Fruit fly (Drosophila melanogaster): ENCODE data around the gene Fic.

The Fic gene

DNA sequence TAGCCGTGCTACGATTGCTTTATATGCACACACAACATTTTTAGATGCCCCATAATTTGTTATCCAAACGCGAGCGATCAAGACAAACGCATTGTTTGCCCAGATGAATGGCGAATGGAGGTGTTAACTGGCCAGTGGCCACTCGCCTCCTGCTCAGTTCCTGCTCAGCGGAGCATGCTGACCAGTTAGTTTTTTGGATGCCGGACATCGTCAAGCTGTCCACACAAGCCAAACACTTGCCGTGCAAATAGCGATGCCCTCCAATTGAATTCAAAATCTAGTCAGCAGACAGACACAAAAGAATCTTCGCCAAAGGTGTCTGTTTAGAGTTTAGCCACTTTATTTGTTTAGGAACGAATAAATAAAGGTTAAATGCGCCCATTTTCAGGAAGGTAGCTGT is 38.1 kb downstream of the Fic start:
- TF ChIP-seq fkh (GFP tag; optimal IDR thresholded peaks at IDR 0.05) (peak; percentile 79), cyc (GFP tag; optimal IDR thresholded peaks at IDR 0.05) (no peak), Ets21C (GFP tag; optimal IDR thresholded peaks at IDR 0.05) (no peak), spab (GFP tag; optimal IDR thresholded peaks at IDR 0.05) (no peak), Lpt (GFP tag; optimal IDR thresholded peaks at IDR 0.05) (no peak), CG1621 (tag; optimal IDR thresholded peaks at IDR 0.05) (no peak), CG4318 (GFP tag; optimal IDR thresholded peaks at IDR 0.05) (no peak), topi (GFP tag; optimal IDR thresholded peaks at IDR 0.05) (no peak), Hr39 (GFP tag; optimal IDR thresholded peaks at IDR 0.05) (no peak)

- TF ChIP-seq CG8319 (GFP tag; optimal IDR thresholded peaks at IDR 0.05) (no peak), Hr39 (GFP tag; optimal IDR thresholded peaks at IDR 0.05) (no peak), OdsH (GFP tag; optimal IDR thresholded peaks at IDR 0.05) (no peak), Lpt (GFP tag; optimal IDR thresholded peaks at IDR 0.05) (no peak), CG7368 (GFP tag; optimal IDR thresholded peaks at IDR 0.05) (no peak), pdm3 (GFP tag; optimal IDR thresholded peaks at IDR 0.05) (no peak), lz (GFP tag; optimal IDR thresholded peaks at IDR 0.05) (no peak), CG31627 (GFP tag; optimal IDR thresholded peaks at IDR 0.05) (no peak), esn (GFP tag; optimal IDR thresholded peaks at IDR 0.05) (no peak), fd85E (GFP tag; optimal IDR thresholded peaks at IDR 0.05) (no peak), CG1621 (tag; optimal IDR thresholded peaks at IDR 0.05) (peak; percentile 31), Eip75B (GFP tag; optimal IDR thresholded peaks at IDR 0.05) (no peak), CG11294 (GFP tag; IDR thresholded peaks at IDR 0.05) (0 out of 2 replicates have a peak, but pooled peaks have one; percentile 1), Hr38 (GFP tag; optimal IDR thresholded peaks at IDR 0.05) (no peak), CG10669 (GFP tag; optimal IDR thresholded peaks at IDR 0.05) (no peak), Ets96B (tag; optimal IDR thresholded peaks at IDR 0.05) (no peak), CG8632 (GFP tag; optimal IDR thresholded peaks at IDR 0.05) (no peak), achi (GFP tag; optimal IDR thresholded peaks at IDR 0.05) (no peak), svp (GFP tag) (peak; percentile 96), CG6276 (GFP tag; optimal IDR thresholded peaks at IDR 0.05) (no peak), eg (GFP tag; IDR thresholded peaks at IDR 0.05) (0 out of 3 replicates have a peak, but pooled peaks have one; percentile 9), Smox (GFP tag; optimal IDR thresholded peaks at IDR 0.05) (no peak), CG6808 (GFP tag; optimal IDR thresholded peaks at IDR 0.05) (no peak), acj6 (GFP tag; optimal IDR thresholded peaks at IDR 0.05) (no peak), dac (GFP tag; optimal IDR thresholded peaks at IDR 0.05) (no peak), Gug (GFP tag; IDR thresholded peaks at IDR 0.05) (no peak), CG3919 (GFP tag; optimal IDR thresholded peaks at IDR 0.05) (no peak), ss (GFP tag; optimal IDR thresholded peaks at IDR 0.05) (peak in 1 of 2 experiments; percentile 27), Hr4 (GFP tag; optimal IDR thresholded peaks at IDR 0.05) (no peak), salr (GFP tag; optimal IDR thresholded peaks at IDR 0.05) (no peak), CG6792 (GFP tag; optimal IDR thresholded peaks at IDR 0.05) (no peak), CG15336 (GFP tag; IDR thresholded peaks at IDR 0.05) (no peak), CG11902 (GFP tag; optimal IDR thresholded peaks at IDR 0.05) (no peak), Eip78C (GFP tag) (peak; percentile 54), Met (GFP tag; optimal IDR thresholded peaks at IDR 0.05) (no peak), net (GFP tag; optimal IDR thresholded peaks at IDR 0.05) (no peak), CG6854 (GFP tag; optimal IDR thresholded peaks at IDR 0.05) (no peak), CG9139 (GFP tag; optimal IDR thresholded peaks at IDR 0.05) (no peak), CG3032 (tag; optimal IDR thresholded peaks at IDR 0.05) (no peak), fkh (GFP tag; optimal IDR thresholded peaks at IDR 0.05) (no peak), dsx (GFP tag; optimal IDR thresholded peaks at IDR 0.05; ENCODE audit: poor library complexity, severe bottlenecking) (no peak), CG32006 (GFP tag; optimal IDR thresholded peaks at IDR 0.05) (no peak), CG6163 (GFP tag; IDR thresholded peaks at IDR 0.05) (no peak), Eip93F (GFP tag; optimal IDR thresholded peaks at IDR 0.05) (no peak), CG11762 (GFP tag; optimal IDR thresholded peaks at IDR 0.05; ENCODE audit: insufficient read depth) (no peak), CG16779 (tag; optimal IDR thresholded peaks at IDR 0.05) (no peak)
Observed at dm6 chr2L:6463392-6463791, 39.3 kb downstream of the Fic start.
